Worm (Caenorhabditis elegans) whole organism, late embryonic: Measurements from ENCODE around the gene srh-271.

Experiments used
- C08G9.2 ChIP-seq: sonication (generic microtip); optimal IDR thresholded peaks from 2 replicates; lab custom pipeline; 2016; ENCODE audit warnings: mild to moderate bottlenecking, missing genetic modification characterization, moderate library complexity, missing compliant biosample characterization
- ama-1 ChIP-seq: fragments of 150-350 bp; optimal IDR thresholded peaks from 2 replicates; lab custom pipeline; 2014
- elt-2 ChIP-seq: sonication (generic microtip); optimal IDR thresholded peaks from 2 replicates; lab custom pipeline; 2016; ENCODE audit warnings: missing genetic modification reagents, missing genetic modification characterization, missing compliant biosample characterization
- pqm-1 ChIP-seq: sonication (generic microtip); optimal IDR thresholded peaks from 2 replicates; lab custom pipeline; 2016; ENCODE audit warnings: missing genetic modification characterization, missing compliant biosample characterization
- sox-4 ChIP-seq: sonication (generic microtip); optimal IDR thresholded peaks from 2 replicates; lab custom pipeline; 2017; ENCODE audit warnings: mild to moderate bottlenecking, missing genetic modification characterization, inconsistent platforms, missing compliant biosample characterization
- syd-9 ChIP-seq: sonication (generic microtip); optimal IDR thresholded peaks from 2 replicates; lab custom pipeline; 2016; ENCODE audit warnings: mild to moderate bottlenecking, missing genetic modification characterization, moderate library complexity, missing compliant biosample characterization

ce11 chrV:2614986-2615687 is 6.6 kb downstream of the srh-271 start, which contains the start of gene F53E10.1:
- TF ChIP-seq syd-9 (tag; lab: Kevin White, UChicago) (no peak), sox-4 (tag; lab: Kevin White, UChicago) (no peak), pqm-1 (no peak), ama-1 (lab: Kevin White, UChicago) (no peak), C08G9.2 (tag; lab: Kevin White, UChicago) (no peak), elt-2 (peak; percentile 10)
